Worm (Caenorhabditis elegans) whole organism, L3 larva: ENCODE results near the gene R02E12.12.

Experiments
- R02D3.7 ChIP-seq: fragments of 150-350 bp; optimal IDR thresholded peaks from 2 replicates; lab custom pipeline; 2014; ENCODE audit warnings: missing biosample characterization, missing genetic modification characterization
- ZK546.5 ChIP-seq: sonication (generic microtip); optimal IDR thresholded peaks from 2 replicates; lab custom pipeline; 2017; ENCODE audit warnings: missing biosample characterization, missing genetic modification characterization
- ceh-16 ChIP-seq: sonication (generic microtip); optimal IDR thresholded peaks from 2 replicates; lab custom pipeline; 2017; ENCODE audit warnings: missing biosample characterization, missing genetic modification characterization
- daf-12 ChIP-seq: fragments of 150-350 bp; optimal IDR thresholded peaks from 2 replicates; lab custom pipeline; 2014; ENCODE audit warnings: missing biosample characterization, missing genetic modification reagents, missing genetic modification characterization
- egl-27 ChIP-seq: sonication (generic microtip); optimal IDR thresholded peaks from 4 replicates; lab custom pipeline; 2017; ENCODE audit warnings: missing biosample characterization, missing genetic modification reagents, missing genetic modification characterization
- egl-5 ChIP-seq: fragments of 150-350 bp; optimal IDR thresholded peaks from 2 replicates; lab custom pipeline; 2017; ENCODE audit warnings: missing biosample characterization, missing genetic modification reagents, missing genetic modification characterization, inconsistent platforms
- elt-1 ChIP-seq: fragments of 150-350 bp; optimal IDR thresholded peaks from 2 replicates; lab custom pipeline; 2014; ENCODE audit warnings: missing biosample characterization, missing genetic modification characterization
- elt-2 ChIP-seq: sonication (generic microtip); optimal IDR thresholded peaks from 2 replicates; lab custom pipeline; 2016; ENCODE audit warnings: missing genetic modification reagents, mild to moderate bottlenecking, missing genetic modification characterization, missing compliant biosample characterization
- elt-3 ChIP-seq, 3 experiments: fragments of 150-350 bp in 1 of 3; sonication (generic microtip) in 2 of 3; optimal IDR thresholded peaks; 2 replicates in 2 of 3; 4 replicates in 1 of 3; lab custom pipeline; 2014 to 2017; ENCODE audit warnings: missing biosample characterization in 3 of 3, missing genetic modification characterization in 3 of 3
- eor-1 ChIP-seq, 2 experiments: fragments of 150-350 bp; optimal IDR thresholded peaks; 2 replicates each; lab custom pipeline; 2014 to 2018; ENCODE audit warnings: missing biosample characterization in 2 of 2, missing genetic modification characterization in 2 of 2
- fkh-10 ChIP-seq: sonication (generic microtip); optimal IDR thresholded peaks from 2 replicates; lab custom pipeline; 2017; ENCODE audit warnings: missing biosample characterization, missing genetic modification reagents, missing genetic modification characterization
- fos-1 ChIP-seq: fragments of 150-350 bp; optimal IDR thresholded peaks from 2 replicates; lab custom pipeline; 2014; ENCODE audit warnings: missing biosample characterization, missing genetic modification characterization
- hmg-11 ChIP-seq: sonication (generic microtip); optimal IDR thresholded peaks from 2 replicates; lab custom pipeline; 2016; ENCODE audit warnings: missing genetic modification characterization, missing compliant biosample characterization
- jun-1 ChIP-seq: fragments of 150-350 bp; optimal IDR thresholded peaks from 2 replicates; lab custom pipeline; 2014; ENCODE audit warnings: missing biosample characterization, missing genetic modification reagents, missing genetic modification characterization
- lin-15B ChIP-seq: fragments of 150-350 bp; optimal IDR thresholded peaks from 2 replicates; lab custom pipeline; 2014; ENCODE audit warnings: missing biosample characterization, missing genetic modification characterization
- lin-39 ChIP-seq: fragments of 150-350 bp; optimal IDR thresholded peaks from 2 replicates; lab custom pipeline; 2018; ENCODE audit warnings: missing biosample characterization, missing genetic modification reagents, missing genetic modification characterization
- lsy-12 ChIP-seq: sonication (generic microtip); optimal IDR thresholded peaks from 2 replicates; lab custom pipeline; 2016; ENCODE audit warnings: mild to moderate bottlenecking, missing genetic modification characterization, missing compliant biosample characterization
- mml-1 ChIP-seq: fragments of 150-350 bp; sonication (generic microtip); optimal IDR thresholded peaks from 3 replicates; lab custom pipeline; 2014; ENCODE audit warnings: missing biosample characterization, missing genetic modification characterization
- nfya-1 ChIP-seq: sonication (generic microtip); optimal IDR thresholded peaks from 2 replicates; lab custom pipeline; 2017; ENCODE audit warnings: missing genetic modification characterization, mild to moderate bottlenecking, missing compliant biosample characterization, antibody characterized with exemption, moderate library complexity; ENCODE audit not compliant: insufficient read depth
- nhr-11 ChIP-seq: fragments of 150-350 bp; optimal IDR thresholded peaks from 2 replicates; lab custom pipeline; 2014; ENCODE audit warnings: missing biosample characterization, missing genetic modification characterization
- nhr-12 ChIP-seq: fragments of 150-350 bp; optimal IDR thresholded peaks from 2 replicates; lab custom pipeline; 2014; ENCODE audit warnings: missing biosample characterization, missing genetic modification characterization
- nhr-23 ChIP-seq: fragments of 150-350 bp; optimal IDR thresholded peaks from 2 replicates; lab custom pipeline; 2014; ENCODE audit warnings: missing biosample characterization, missing genetic modification reagents, missing genetic modification characterization
- nhr-25 ChIP-seq: sonication (generic microtip); optimal IDR thresholded peaks from 2 replicates; lab custom pipeline; 2017; ENCODE audit warnings: missing biosample characterization, missing genetic modification characterization
- nhr-28 ChIP-seq: fragments of 150-350 bp; optimal IDR thresholded peaks from 2 replicates; lab custom pipeline; 2014; ENCODE audit warnings: missing biosample characterization, missing genetic modification characterization
- nhr-43 ChIP-seq: sonication (generic microtip); optimal IDR thresholded peaks from 2 replicates; lab custom pipeline; 2016; ENCODE audit warnings: mild to moderate bottlenecking, missing genetic modification characterization, missing compliant biosample characterization; ENCODE audit not compliant: poor library complexity, severe bottlenecking
- nhr-67 ChIP-seq: fragments of 150-350 bp; optimal IDR thresholded peaks from 2 replicates; lab custom pipeline; 2014; ENCODE audit warnings: missing biosample characterization, missing genetic modification characterization
- nhr-76 ChIP-seq: fragments of 150-350 bp; sonication (generic microtip); optimal IDR thresholded peaks from 5 replicates; lab custom pipeline; 2014; ENCODE audit warnings: missing biosample characterization, missing genetic modification characterization
- pha-4 ChIP-seq: fragments of 150-350 bp; optimal IDR thresholded peaks from 2 replicates; lab custom pipeline; 2014; ENCODE audit warnings: missing biosample characterization, missing genetic modification reagents, missing genetic modification characterization
- pqm-1 ChIP-seq: fragments of 150-350 bp; optimal IDR thresholded peaks from 2 replicates; lab custom pipeline; 2017; ENCODE audit warnings: missing biosample characterization, missing genetic modification characterization, inconsistent platforms
- skn-1 ChIP-seq: fragments of 150-350 bp; optimal IDR thresholded peaks from 2 replicates; lab custom pipeline; 2014; ENCODE audit warnings: missing biosample characterization, missing genetic modification characterization
- snpc-4 ChIP-seq: fragments of 150-350 bp; optimal IDR thresholded peaks from 2 replicates; lab custom pipeline; 2014; ENCODE audit warnings: missing biosample characterization, missing genetic modification characterization
- tbx-2 ChIP-seq: sonication (generic microtip); optimal IDR thresholded peaks from 2 replicates; lab custom pipeline; 2016; ENCODE audit warnings: mild to moderate bottlenecking, missing genetic modification characterization, missing compliant biosample characterization
- unc-39 ChIP-seq: sonication (generic microtip); optimal IDR thresholded peaks from 4 replicates; lab custom pipeline; 2017; ENCODE audit warnings: missing biosample characterization, missing genetic modification characterization
- unc-62 ChIP-seq: fragments of 150-350 bp; sonication (generic microtip); optimal IDR thresholded peaks from 4 replicates; lab custom pipeline; 2014; ENCODE audit warnings: missing biosample characterization, missing genetic modification reagents, missing genetic modification characterization
- zag-1 ChIP-seq: fragments of 150-350 bp; optimal IDR thresholded peaks from 2 replicates; lab custom pipeline; 2014; ENCODE audit warnings: missing biosample characterization, missing genetic modification characterization
- ztf-4 ChIP-seq: fragments of 150-350 bp; optimal IDR thresholded peaks from 2 replicates; lab custom pipeline; 2014; ENCODE audit warnings: missing biosample characterization, missing genetic modification characterization

The R02E12.12 gene

DNA sequence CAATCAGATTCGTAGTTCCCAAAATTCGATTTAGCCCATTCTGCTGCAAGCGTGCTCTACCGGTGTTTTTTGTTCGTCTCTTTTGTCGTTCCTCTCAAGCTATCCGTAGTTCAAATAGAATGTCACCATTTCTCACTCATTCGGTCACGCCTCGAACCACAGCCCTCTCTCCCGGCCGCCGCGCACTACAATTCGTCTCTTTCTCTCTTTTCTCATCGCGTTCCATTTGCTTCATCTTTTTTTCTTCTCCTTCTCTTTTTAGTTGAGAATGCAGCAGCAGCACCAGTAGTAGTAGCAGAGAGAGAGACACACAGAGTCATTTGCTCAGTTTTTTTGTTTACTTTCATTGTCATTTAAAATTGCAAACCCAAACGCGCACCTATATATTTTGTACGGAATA is 12.8 kb downstream of the R02E12.12 start, which contains the start of gene hrg-1 (continued):
- TF ChIP-seq elt-2 (tag; lab: Kevin White, UChicago) (peak; percentile 45), lsy-12 (no peak), nhr-76 (tag; lab: Kevin White, UChicago) (no peak), egl-27 (tag; lab: Kevin White, UChicago) (peak; percentile 8), tbx-2 (no peak)
- TF ChIP-seq, all 47 proteins: peak for 17

DNA sequence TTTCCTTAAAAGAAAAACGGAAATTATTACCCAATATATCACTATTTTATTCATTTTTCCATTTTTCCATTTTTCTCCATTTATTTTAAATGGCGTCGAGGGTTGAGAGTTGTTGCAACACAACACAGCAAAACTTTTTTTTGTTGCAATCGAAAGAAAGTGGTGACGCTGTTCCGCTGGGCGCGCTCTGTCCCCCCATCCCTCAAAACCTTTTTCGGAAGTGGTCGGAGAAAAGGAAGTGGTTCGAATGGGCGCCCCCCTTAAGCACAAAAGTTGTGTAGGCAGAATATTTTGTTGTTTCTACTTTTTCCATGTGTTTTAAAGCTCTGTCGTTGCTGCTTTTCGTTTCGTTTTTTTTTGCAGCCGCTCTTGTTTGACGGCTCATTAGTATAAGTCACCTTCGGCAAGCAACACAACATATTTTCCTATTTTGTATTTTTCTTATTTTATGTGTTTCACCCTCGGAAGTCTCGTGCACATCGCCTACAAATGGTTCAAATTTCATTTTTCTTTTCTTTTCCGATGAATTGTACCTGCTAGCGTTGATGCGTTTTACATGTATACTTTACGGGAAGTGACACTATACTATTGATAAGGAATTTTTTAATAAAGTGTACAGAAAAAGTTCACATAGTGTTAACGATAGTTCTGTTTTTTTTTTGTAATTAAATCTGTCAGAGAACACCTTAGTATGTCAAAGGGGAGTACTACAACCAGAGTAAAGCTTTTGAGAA is 14.4 kb downstream of the R02E12.12 start:
- peak; percentile 20 for TF ChIP-seq pqm-1 (tag; lab: Kevin White, UChicago)
- peak; percentile 26 for TF ChIP-seq hmg-11
- no peak for TF ChIP-seq elt-3 (tag; optimal IDR thresholded peaks at IDR 0.05; lab: Kevin White, UChicago)
- peak; percentile 17 for TF ChIP-seq elt-2 (tag; lab: Kevin White, UChicago)
- peak; percentile 19 for TF ChIP-seq lin-39

DNA sequence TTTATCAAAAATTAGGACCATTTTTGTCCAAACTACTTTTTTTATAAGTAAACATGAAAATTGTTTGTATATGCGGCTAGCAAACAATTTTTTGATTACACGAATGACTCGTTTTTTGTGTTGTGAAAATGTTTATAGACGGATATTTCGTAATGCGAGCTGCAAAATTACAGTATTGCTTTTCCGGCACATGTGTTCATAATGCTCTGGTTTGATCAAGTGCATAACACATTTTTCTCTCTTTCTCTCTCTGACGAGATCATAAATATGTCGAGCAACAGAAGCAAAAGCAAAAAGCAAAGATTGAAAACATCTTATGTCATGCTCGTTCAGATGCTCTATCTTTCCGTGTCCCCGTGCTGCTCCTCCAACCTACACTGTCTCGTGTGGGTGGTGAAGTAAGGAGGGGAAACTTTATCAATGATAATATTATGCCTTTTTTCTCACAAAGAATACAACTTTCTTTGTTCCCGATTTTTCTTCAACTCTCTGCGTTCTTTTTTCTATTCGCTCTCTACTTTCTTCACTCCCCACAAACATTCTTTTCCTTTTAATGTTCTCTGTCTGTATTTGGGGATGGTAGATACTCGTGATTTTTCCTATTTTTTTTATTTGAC is 15.4 kb downstream of the R02E12.12 start:
- no peak for TF ChIP-seq lin-15B (tag; lab: Kevin White, UChicago)
- TF ChIP-seq R02D3.7 (tag; lab: Kevin White, UChicago), result no peak
- TF ChIP-seq ztf-4 (tag; lab: Kevin White, UChicago), result peak; percentile 37
- TF ChIP-seq egl-27 (tag; lab: Kevin White, UChicago), result no peak
- TF ChIP-seq snpc-4 (tag; lab: Kevin White, UChicago), result no peak
- TF ChIP-seq fkh-10 (GFP tag; lab: Kevin White, UChicago), result no peak
- TF ChIP-seq elt-1 (tag; lab: Kevin White, UChicago), result no peak
- TF ChIP-seq egl-5 (tag; lab: Kevin White, UChicago), result no peak
- TF ChIP-seq unc-39 (tag; lab: Kevin White, UChicago), result no peak
- no peak for TF ChIP-seq zag-1
- no peak for TF ChIP-seq fos-1
- peak; percentile 1 for TF ChIP-seq nfya-1 (tag; lab: Kevin White, UChicago)
- TF ChIP-seq eor-1 (tag; optimal IDR thresholded peaks at IDR 0.05; lab: Kevin White, UChicago), result no peak
- TF ChIP-seq ceh-16 (tag; lab: Kevin White, UChicago), result no peak
- TF ChIP-seq elt-2 (tag; lab: Kevin White, UChicago), result peak; percentile 89
- peak; percentile 75 for TF ChIP-seq pqm-1 (tag; lab: Kevin White, UChicago)
- no peak for TF ChIP-seq unc-62
- no peak for TF ChIP-seq nhr-76 (tag; lab: Kevin White, UChicago)
- no peak for TF ChIP-seq ZK546.5
- no peak for TF ChIP-seq nhr-12 (tag; lab: Kevin White, UChicago)
- TF ChIP-seq hmg-11, result no peak
- no peak for TF ChIP-seq lsy-12
- TF ChIP-seq nhr-28 (tag; lab: Kevin White, UChicago), result no peak
- TF ChIP-seq skn-1, result peak; percentile 13
- no peak for TF ChIP-seq nhr-67 (tag; lab: Kevin White, UChicago)
- no peak for TF ChIP-seq nhr-25 (tag; lab: Kevin White, UChicago)
- no peak for TF ChIP-seq jun-1 (tag; lab: Kevin White, UChicago)
- TF ChIP-seq pha-4 (tag; lab: Kevin White, UChicago), result peak; percentile 46
- TF ChIP-seq daf-12, result no peak
- TF ChIP-seq nhr-23 (tag; lab: Kevin White, UChicago), result no peak
- no peak for TF ChIP-seq nhr-43 (tag; lab: Kevin White, UChicago)
- TF ChIP-seq mml-1 (tag; lab: Kevin White, UChicago), result no peak
- TF ChIP-seq, all 47 proteins: peak for 6

DNA sequence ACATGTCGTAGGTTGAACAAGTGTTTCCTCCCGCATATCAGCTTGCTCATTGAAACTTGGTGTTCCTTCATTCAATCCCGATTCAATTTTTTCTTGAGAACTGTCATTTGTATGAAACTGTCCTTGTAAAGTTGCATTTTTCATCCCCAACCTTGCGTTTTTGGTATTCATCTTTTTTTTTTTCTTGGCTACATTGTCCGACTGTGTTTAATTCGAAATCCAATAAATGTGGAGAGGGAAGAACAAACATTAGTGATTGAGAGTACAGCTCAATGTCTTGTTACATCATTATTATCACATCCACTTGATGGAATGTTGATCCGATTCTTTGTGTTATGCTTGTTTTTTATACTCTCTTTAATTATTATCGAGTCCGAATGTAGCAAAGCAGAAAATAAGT is 18.6 kb downstream of the R02E12.12 start, which contains the start of gene acr-10:
acr-10 (plus strand) TSS at position 301 of the 400 bp plus-strand sequence.
- TF ChIP-seq skn-1 (no peak), unc-39 (tag; lab: Kevin White, UChicago) (no peak), nhr-11 (tag; lab: Kevin White, UChicago) (no peak), lsy-12 (no peak), nhr-43 (tag; lab: Kevin White, UChicago) (no peak), lin-15B (tag; lab: Kevin White, UChicago) (no peak), elt-3 (tag; optimal IDR thresholded peaks at IDR 0.05; lab: Kevin White, UChicago) (no peak), egl-5 (tag; lab: Kevin White, UChicago) (no peak), tbx-2 (no peak), fos-1 (no peak), eor-1 (tag; optimal IDR thresholded peaks at IDR 0.05; lab: Kevin White, UChicago) (no peak), nhr-67 (tag; lab: Kevin White, UChicago) (no peak), ceh-16 (tag; lab: Kevin White, UChicago) (no peak), nhr-23 (tag; lab: Kevin White, UChicago) (no peak)
